Worm (Caenorhabditis elegans) whole organism, young adult: Measurements from ENCODE around the gene col-3.
A peak's percentile ranks its signal among the peaks of the same experiment; 100 is the strongest.

ENCODE experiments used
- F10E7.11 ChIP-seq: sonication (generic microtip); optimal IDR thresholded peaks from 2 replicates; lab custom pipeline; 2017; ENCODE audit warnings: mild to moderate bottlenecking, missing genetic modification characterization, moderate library complexity, missing compliant biosample characterization
- F33H1.4 ChIP-seq: fragments of 200-800 bp; sonication (Bioruptor generic); IDR thresholded peaks from 2 replicates; pipeline ENCODE4 v1.3.6; 2022; ENCODE audit warnings: missing genetic modification reagents, missing genetic modification characterization, missing compliant biosample characterization
- F39B2.1 ChIP-seq: fragments of 200-800 bp; sonication (Bioruptor generic); IDR thresholded peaks from 2 replicates; pipeline ENCODE4 v1.3.6; 2022; ENCODE audit warnings: missing genetic modification reagents, missing genetic modification characterization, missing compliant biosample characterization
- F52B5.7 ChIP-seq: sonication (generic microtip); optimal IDR thresholded peaks from 2 replicates; lab custom pipeline; 2016; ENCODE audit warnings: mild to moderate bottlenecking, missing genetic modification characterization, missing compliant biosample characterization
- F57C9.4 ChIP-seq: sonication (generic microtip); optimal IDR thresholded peaks from 2 replicates; lab custom pipeline; 2017; ENCODE audit warnings: mild to moderate bottlenecking, missing genetic modification characterization, missing compliant biosample characterization
- T07F8.4 ChIP-seq: sonication (generic microtip); optimal IDR thresholded peaks from 2 replicates; lab custom pipeline; 2016; ENCODE audit warnings: mild to moderate bottlenecking, missing genetic modification characterization, moderate library complexity, missing compliant biosample characterization
- T26A5.8 ChIP-seq: sonication (generic microtip); optimal IDR thresholded peaks from 2 replicates; lab custom pipeline; 2016; ENCODE audit warnings: missing genetic modification characterization, missing compliant biosample characterization
- Y53G8AR.9 ChIP-seq: fragments of 200-800 bp; sonication (Bioruptor generic); conservative IDR thresholded peaks from 2 replicates; pipeline ENCODE4 v1.3.6; 2022; ENCODE audit warnings: missing genetic modification reagents, missing genetic modification characterization, missing compliant biosample characterization
- Y56A3A.18 ChIP-seq: fragments of 200-800 bp; sonication (Bioruptor generic); IDR thresholded peaks from 2 replicates; pipeline ENCODE4 v1.3.6; 2022; ENCODE audit warnings: missing genetic modification reagents, missing genetic modification characterization, missing compliant biosample characterization
- Y79H2A.3 ChIP-seq: fragments of 200-800 bp; sonication (Bioruptor generic); conservative IDR thresholded peaks from 2 replicates; pipeline ENCODE4 v1.3.6; 2022; ENCODE audit warnings: missing genetic modification reagents, missing genetic modification characterization, missing compliant biosample characterization
- Y95B8A.8 ChIP-seq: fragments of 200-800 bp; sonication (Bioruptor generic); IDR thresholded peaks from 2 replicates; pipeline ENCODE4 v1.3.6; 2022; ENCODE audit warnings: missing genetic modification reagents, missing genetic modification characterization, missing compliant biosample characterization
- ZK185.1 ChIP-seq: sonication (generic microtip); optimal IDR thresholded peaks from 2 replicates; lab custom pipeline; 2016; ENCODE audit warnings: mild to moderate bottlenecking, missing genetic modification characterization, missing compliant biosample characterization; ENCODE audit not compliant: poor library complexity, severe bottlenecking
- aptf-3 ChIP-seq: fragments of 200-800 bp; sonication (Bioruptor generic); IDR thresholded peaks from 2 replicates; pipeline ENCODE4 v1.3.6; 2022; ENCODE audit warnings: missing genetic modification characterization, missing compliant biosample characterization
- atf-7 ChIP-seq: sonication (generic microtip); optimal IDR thresholded peaks from 2 replicates; lab custom pipeline; 2017; ENCODE audit warnings: mild to moderate bottlenecking, missing genetic modification characterization, missing compliant biosample characterization
- attf-3 ChIP-seq: fragments of 200-800 bp; sonication (Bioruptor generic); conservative IDR thresholded peaks from 2 replicates; pipeline ENCODE4 v1.3.6; 2022; ENCODE audit warnings: missing genetic modification reagents, missing genetic modification characterization, missing compliant biosample characterization
- attf-5 ChIP-seq: fragments of 200-800 bp; sonication (Bioruptor generic); optimal IDR thresholded peaks from 2 replicates; lab custom pipeline; 2018; ENCODE audit warnings: mild to moderate bottlenecking, missing genetic modification characterization, missing compliant biosample characterization
- ccch-3 ChIP-seq: fragments of 200-800 bp; sonication (Bioruptor generic); optimal IDR thresholded peaks from 2 replicates; lab custom pipeline; 2018; ENCODE audit warnings: mild to moderate bottlenecking, missing genetic modification characterization, missing compliant biosample characterization
- cebp-2 ChIP-seq: fragments of 200-800 bp; sonication (Bioruptor generic); IDR thresholded peaks from 2 replicates; pipeline ENCODE4 v1.3.6; 2022; ENCODE audit warnings: missing genetic modification characterization, missing compliant biosample characterization
- ceh-100 ChIP-seq: fragments of 200-800 bp; sonication (Bioruptor generic); IDR thresholded peaks from 2 replicates; pipeline ENCODE4 v1.3.6; 2022; ENCODE audit warnings: missing genetic modification reagents, missing genetic modification characterization, missing compliant biosample characterization
- ceh-27 ChIP-seq: fragments of 200-800 bp; sonication (Bioruptor generic); optimal IDR thresholded peaks from 2 replicates; lab custom pipeline; 2018; ENCODE audit warnings: mild to moderate bottlenecking, missing genetic modification characterization, moderate library complexity, missing compliant biosample characterization
- ceh-40 ChIP-seq: fragments of 200-800 bp; sonication (Bioruptor generic); IDR thresholded peaks from 2 replicates; pipeline ENCODE4 v1.3.6; 2022; ENCODE audit warnings: missing genetic modification characterization, missing compliant biosample characterization
- ceh-79 ChIP-seq: sonication (generic microtip); optimal IDR thresholded peaks from 2 replicates; lab custom pipeline; 2017; ENCODE audit warnings: mild to moderate bottlenecking, missing genetic modification characterization, missing compliant biosample characterization
- ceh-91 ChIP-seq: fragments of 200-800 bp; sonication (Bioruptor generic); IDR thresholded peaks from 2 replicates; pipeline ENCODE4 v1.3.6; 2022; ENCODE audit warnings: missing genetic modification reagents, missing genetic modification characterization, missing compliant biosample characterization
- die-1 ChIP-seq: sonication (generic microtip); optimal IDR thresholded peaks from 2 replicates; lab custom pipeline; 2016; ENCODE audit warnings: missing genotype, mild to moderate bottlenecking, missing genetic modification characterization, missing compliant biosample characterization
- dpff-1 ChIP-seq: sonication (generic microtip); optimal IDR thresholded peaks from 2 replicates; lab custom pipeline; 2017; ENCODE audit warnings: mild to moderate bottlenecking, missing genetic modification characterization, missing compliant biosample characterization
- dpl-1 ChIP-seq: fragments of 150-350 bp; optimal IDR thresholded peaks from 2 replicates; lab custom pipeline; 2014; ENCODE audit warnings: missing biosample characterization, missing genetic modification reagents, missing genetic modification characterization
- ekl-4 ChIP-seq: fragments of 200-800 bp; sonication (Bioruptor generic); IDR thresholded peaks from 2 replicates; pipeline ENCODE4 v1.3.6; 2022; ENCODE audit warnings: missing genetic modification reagents, missing genetic modification characterization, missing compliant biosample characterization
- fkh-3 ChIP-seq: sonication (generic microtip); optimal IDR thresholded peaks from 2 replicates; lab custom pipeline; 2016; ENCODE audit warnings: mild to moderate bottlenecking, missing genetic modification characterization, missing compliant biosample characterization
- hrde-1 ChIP-seq: sonication (generic microtip); optimal IDR thresholded peaks from 2 replicates; lab custom pipeline; 2016; ENCODE audit warnings: missing genetic modification characterization, mild to moderate bottlenecking, missing compliant biosample characterization, moderate library complexity, missing genotype, missing genetic modification reagents, borderline replicate concordance
- hsf-1 ChIP-seq: fragments of 200-800 bp; sonication (Bioruptor generic); IDR thresholded peaks from 2 replicates; pipeline ENCODE4 v1.3.6; 2022; ENCODE audit warnings: missing genetic modification reagents, missing genetic modification characterization, missing compliant biosample characterization
- lin-26 ChIP-seq: fragments of 200-800 bp; sonication (Bioruptor generic); IDR thresholded peaks from 2 replicates; pipeline ENCODE4 v1.3.6; 2022; ENCODE audit warnings: missing genetic modification reagents, missing genetic modification characterization, missing compliant biosample characterization
- lir-1 ChIP-seq: fragments of 200-800 bp; sonication (Bioruptor generic); conservative IDR thresholded peaks from 2 replicates; pipeline ENCODE4 v1.3.6; 2022; ENCODE audit warnings: missing genetic modification reagents, missing genetic modification characterization, missing compliant biosample characterization
- lsy-27 ChIP-seq: sonication (generic microtip); optimal IDR thresholded peaks from 2 replicates; lab custom pipeline; 2017; ENCODE audit warnings: missing genetic modification characterization, mild to moderate bottlenecking, missing compliant biosample characterization, antibody characterized with exemption, missing genotype, borderline replicate concordance; ENCODE audit not compliant: insufficient read depth
- madf-10 ChIP-seq: sonication (generic microtip); optimal IDR thresholded peaks from 2 replicates; lab custom pipeline; 2016; ENCODE audit warnings: mild to moderate bottlenecking, missing genetic modification characterization, missing compliant biosample characterization
- madf-6 ChIP-seq: fragments of 200-800 bp; sonication (Bioruptor generic); IDR thresholded peaks from 2 replicates; pipeline ENCODE4 v1.3.6; 2022; ENCODE audit warnings: missing genetic modification reagents, missing genetic modification characterization, missing compliant biosample characterization
- nfya-2 ChIP-seq: fragments of 200-800 bp; sonication (Bioruptor generic); IDR thresholded peaks from 2 replicates; pipeline ENCODE4 v1.3.6; 2022; ENCODE audit warnings: missing genetic modification reagents, missing genetic modification characterization, missing compliant biosample characterization
- nfyb-1 ChIP-seq: fragments of 200-800 bp; sonication (Bioruptor generic); IDR thresholded peaks from 2 replicates; pipeline ENCODE4 v1.3.6; 2022; ENCODE audit warnings: missing genetic modification reagents, missing genetic modification characterization, missing compliant biosample characterization
- nhr-120 ChIP-seq: fragments of 200-800 bp; sonication (Bioruptor generic); IDR thresholded peaks from 2 replicates; pipeline ENCODE4 v1.3.6; 2022; ENCODE audit warnings: missing genetic modification characterization, missing compliant biosample characterization
- pha-4 ChIP-seq: fragments of 150-350 bp; sonication (generic microtip); optimal IDR thresholded peaks from 2 replicates; lab custom pipeline; 2014; ENCODE audit warnings: missing biosample characterization, missing genetic modification reagents, missing genetic modification characterization
- sdz-38 ChIP-seq: sonication (generic microtip); optimal IDR thresholded peaks from 2 replicates; lab custom pipeline; 2016; ENCODE audit warnings: missing genotype, missing genetic modification characterization, missing compliant biosample characterization
- sea-2 ChIP-seq: fragments of 200-800 bp; sonication (Bioruptor generic); IDR thresholded peaks from 2 replicates; pipeline ENCODE4 v1.3.6; 2022; ENCODE audit warnings: missing genetic modification characterization, missing compliant biosample characterization
- tbx-9 ChIP-seq: sonication (generic microtip); optimal IDR thresholded peaks from 2 replicates; lab custom pipeline; 2016; ENCODE audit warnings: borderline replicate concordance, missing genetic modification characterization, inconsistent platforms, missing compliant biosample characterization
- xnd-1 ChIP-seq: sonication (generic microtip); optimal IDR thresholded peaks from 2 replicates; lab custom pipeline; 2016; ENCODE audit warnings: missing genotype, missing genetic modification reagents, missing genetic modification characterization, missing compliant biosample characterization
- zfh-2 ChIP-seq: fragments of 200-800 bp; sonication (Bioruptor generic); conservative IDR thresholded peaks from 2 replicates; pipeline ENCODE4 v1.3.6; 2022; ENCODE audit warnings: missing genetic modification reagents, missing genetic modification characterization, missing compliant biosample characterization
- zim-3 ChIP-seq: sonication (generic microtip); optimal IDR thresholded peaks from 2 replicates; lab custom pipeline; 2017; ENCODE audit warnings: mild to moderate bottlenecking, missing genetic modification characterization, moderate library complexity, missing compliant biosample characterization
- ztf-26 ChIP-seq: sonication (generic microtip); optimal IDR thresholded peaks from 2 replicates; lab custom pipeline; 2017; ENCODE audit warnings: missing genetic modification characterization, missing compliant biosample characterization
- ztf-28 ChIP-seq: fragments of 200-800 bp; sonication (Bioruptor generic); IDR thresholded peaks from 2 replicates; pipeline ENCODE4 v1.3.6; 2022; ENCODE audit warnings: missing genetic modification reagents, missing genetic modification characterization, missing compliant biosample characterization

Gene col-3

DNA sequence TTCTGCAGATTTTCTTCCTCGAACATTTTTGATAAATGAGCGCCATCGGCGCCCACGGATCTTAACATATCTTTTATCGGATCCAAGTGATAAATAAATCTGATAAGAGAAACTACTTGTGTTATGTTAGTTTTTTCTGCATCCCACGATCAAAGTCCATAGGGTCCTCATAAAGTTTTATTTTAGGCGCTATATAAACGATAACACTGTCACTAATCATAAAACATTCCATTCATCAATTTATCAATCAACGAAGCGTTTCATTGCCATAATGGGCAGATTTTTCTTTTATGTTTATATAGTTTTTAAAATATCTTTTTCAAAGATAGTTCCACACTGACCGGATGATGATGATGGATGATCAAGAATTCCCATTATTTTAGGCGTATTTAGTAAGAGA is 40.1 kb downstream of the col-3 start:
- TF ChIP-seq ztf-28 (GFP tag; lab: Robert Waterston, UW) (no peak), T07F8.4 (no peak), madf-10 (tag; lab: Kevin White, UChicago) (no peak), Y95B8A.8 (GFP tag; lab: Robert Waterston, UW) (no peak), zfh-2 (no peak), cebp-2 (GFP tag; lab: Robert Waterston, UW) (no peak), xnd-1 (no peak), lin-26 (GFP tag; lab: Robert Waterston, UW) (no peak), ceh-27 (GFP tag; lab: Kevin White, UChicago) (no peak), T26A5.8 (tag; lab: Kevin White, UChicago) (no peak), die-1 (tag; lab: Kevin White, UChicago) (no peak), F10E7.11 (tag; lab: Kevin White, UChicago) (no peak), ceh-40 (GFP tag; lab: Robert Waterston, UW) (no peak), F52B5.7 (tag; lab: Kevin White, UChicago) (no peak), nfyb-1 (GFP tag; lab: Robert Waterston, UW) (no peak), fkh-3 (tag; lab: Kevin White, UChicago) (no peak)

- no peak for TF ChIP-seq nfya-2 (GFP tag; lab: Robert Waterston, UW)
- peak; percentile 10 for TF ChIP-seq pha-4 (tag; lab: Kevin White, UChicago)
- TF ChIP-seq tbx-9 = no peak
These were observed 40.8 kb downstream of the col-3 start, which contains the start of gene C09G9.1 for ce11 chrIV:8865343-8865742. TSS of gene C09G9.1 (minus strand) at chrIV:8865485.

DNA sequence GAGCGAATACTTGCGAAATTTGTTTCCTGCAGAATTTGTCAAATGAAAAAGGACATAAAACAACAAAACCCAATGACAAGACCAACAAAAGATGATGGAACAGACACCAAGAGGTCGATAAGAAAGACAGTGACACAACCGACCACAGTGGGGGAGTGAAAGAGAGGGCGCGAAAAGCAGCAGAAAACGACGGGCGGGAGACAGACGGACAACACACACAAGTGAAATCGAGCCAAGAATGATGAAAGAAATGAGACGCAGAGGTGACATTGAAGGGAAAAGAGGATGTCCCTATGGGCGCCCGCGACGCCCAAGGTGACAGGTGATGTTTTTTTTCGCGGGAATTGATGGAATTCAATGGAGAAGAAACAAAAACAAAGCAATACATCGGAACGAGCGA is 41.5 kb downstream of the col-3 start:
- TF ChIP-seq ZK185.1 (tag; lab: Kevin White, UChicago) (peak; percentile 17), madf-6 (peak; percentile 55; the same call in 1 of the 2 replicates), Y53G8AR.9 (no peak), hsf-1 (no peak), lsy-27 (tag; lab: Kevin White, UChicago) (no peak), Y79H2A.3 (no peak), aptf-3 (GFP tag; lab: Robert Waterston, UW) (no peak), ztf-28 (GFP tag; lab: Robert Waterston, UW) (no peak), attf-5 (GFP tag; lab: Kevin White, UChicago) (peak; percentile 63), ceh-91 (no peak), atf-7 (peak; percentile 17), ceh-79 (tag; lab: Kevin White, UChicago) (no peak), F33H1.4 (no peak), zim-3 (tag; lab: Kevin White, UChicago) (no peak), F57C9.4 (no peak), attf-3 (GFP tag; lab: Robert Waterston, UW) (peak; percentile 23; the same call in 1 of the 2 replicates), lir-1 (GFP tag; lab: Robert Waterston, UW) (no peak), hrde-1 (tag; lab: Kevin White, UChicago) (no peak), ekl-4 (no peak), dpl-1 (GFP tag; lab: Kevin White, UChicago) (no peak), ztf-26 (peak; percentile 67), ccch-3 (GFP tag; lab: Kevin White, UChicago) (no peak), cebp-2 (GFP tag; lab: Robert Waterston, UW) (no peak), Y56A3A.18 (GFP tag; lab: Robert Waterston, UW) (peak; percentile 77; the same call in 1 of the 2 replicates), sea-2 (GFP tag; lab: Robert Waterston, UW) (no peak), pha-4 (tag; lab: Kevin White, UChicago) (no peak), nhr-120 (GFP tag; lab: Robert Waterston, UW) (no peak), dpff-1 (no peak), F39B2.1 (GFP tag; lab: Robert Waterston, UW) (no peak), nfya-2 (GFP tag; lab: Robert Waterston, UW) (no peak), sdz-38 (tag; lab: Kevin White, UChicago) (no peak), ceh-100 (GFP tag; lab: Robert Waterston, UW) (no peak)
